Worm (Caenorhabditis elegans) whole organism, late embryonic: ENCODE results near the gene str-86.

Experiments used
- C08G9.2 ChIP-seq: sonication (generic microtip); optimal IDR thresholded peaks from 2 replicates; lab custom pipeline; 2016; ENCODE audit warnings: mild to moderate bottlenecking, missing genetic modification characterization, moderate library complexity, missing compliant biosample characterization
- C38D4.7 ChIP-seq: fragments of 200-800 bp; sonication (Bioruptor generic); optimal IDR thresholded peaks from 2 replicates; lab custom pipeline; 2018; ENCODE audit warnings: mild to moderate bottlenecking, missing genetic modification characterization, moderate library complexity, missing compliant biosample characterization
- T23F11.4 ChIP-seq: fragments of 200-800 bp; sonication (Bioruptor generic); optimal IDR thresholded peaks from 2 replicates; lab custom pipeline; 2018; ENCODE audit warnings: mild to moderate bottlenecking, missing genetic modification characterization, missing compliant biosample characterization
- ama-1 ChIP-seq: fragments of 150-350 bp; optimal IDR thresholded peaks from 2 replicates; lab custom pipeline; 2014
- ceh-14 ChIP-seq: sonication (generic microtip); optimal IDR thresholded peaks from 2 replicates; lab custom pipeline; 2016; ENCODE audit warnings: missing genotype, missing genetic modification characterization, missing compliant biosample characterization
- ceh-19 ChIP-seq: fragments of 200-800 bp; sonication (Bioruptor generic); optimal IDR thresholded peaks from 2 replicates; lab custom pipeline; 2018; ENCODE audit warnings: mild to moderate bottlenecking, missing genetic modification characterization, missing compliant biosample characterization
- ceh-2 ChIP-seq: sonication (generic microtip); optimal IDR thresholded peaks from 2 replicates; lab custom pipeline; 2016; ENCODE audit warnings: missing genotype, missing genetic modification characterization, missing compliant biosample characterization
- ceh-22 ChIP-seq: sonication (generic microtip); optimal IDR thresholded peaks from 2 replicates; lab custom pipeline; 2017; ENCODE audit warnings: missing biosample characterization, missing genetic modification characterization
- ceh-24 ChIP-seq: sonication (generic microtip); optimal IDR thresholded peaks from 2 replicates; lab custom pipeline; 2016; ENCODE audit warnings: mild to moderate bottlenecking, missing genetic modification characterization, missing compliant biosample characterization
- ceh-45 ChIP-seq: fragments of 200-800 bp; sonication (Bioruptor generic); IDR thresholded peaks from 2 replicates; pipeline ENCODE4 v1.3.6; 2022; ENCODE audit warnings: missing genetic modification reagents, missing genetic modification characterization, missing compliant biosample characterization
- ceh-48 ChIP-seq: sonication (generic microtip); optimal IDR thresholded peaks from 2 replicates; lab custom pipeline; 2016; ENCODE audit warnings: missing genetic modification characterization, inconsistent platforms, missing compliant biosample characterization
- ceh-9 ChIP-seq: sonication (generic microtip); optimal IDR thresholded peaks from 2 replicates; lab custom pipeline; 2016; ENCODE audit warnings: mild to moderate bottlenecking, missing genetic modification characterization, inconsistent platforms, missing compliant biosample characterization
- che-1 ChIP-seq: sonication (generic microtip); optimal IDR thresholded peaks from 2 replicates; lab custom pipeline; 2016; ENCODE audit warnings: mild to moderate bottlenecking, missing genetic modification characterization, missing compliant biosample characterization
- dmd-4 ChIP-seq: sonication (generic microtip); optimal IDR thresholded peaks from 2 replicates; lab custom pipeline; 2016; ENCODE audit warnings: borderline replicate concordance, missing genetic modification characterization, missing compliant biosample characterization
- elt-2 ChIP-seq: sonication (generic microtip); optimal IDR thresholded peaks from 2 replicates; lab custom pipeline; 2016; ENCODE audit warnings: missing genetic modification reagents, missing genetic modification characterization, missing compliant biosample characterization
- elt-4 ChIP-seq: sonication (generic microtip); optimal IDR thresholded peaks from 2 replicates; lab custom pipeline; 2016; ENCODE audit warnings: missing genetic modification characterization, missing compliant biosample characterization
- eyg-1 ChIP-seq: sonication (generic microtip); optimal IDR thresholded peaks from 2 replicates; lab custom pipeline; 2016; ENCODE audit warnings: missing genotype, missing genetic modification characterization, missing compliant biosample characterization
- fkh-6 ChIP-seq: sonication (generic microtip); optimal IDR thresholded peaks from 2 replicates; lab custom pipeline; 2016; ENCODE audit warnings: missing genetic modification characterization, missing compliant biosample characterization
- hlh-13 ChIP-seq: fragments of 200-800 bp; sonication (Bioruptor generic); optimal IDR thresholded peaks from 2 replicates; lab custom pipeline; 2018; ENCODE audit warnings: mild to moderate bottlenecking, missing genetic modification characterization, missing compliant biosample characterization
- hlh-15 ChIP-seq: sonication (generic microtip); optimal IDR thresholded peaks from 2 replicates; lab custom pipeline; 2016; ENCODE audit warnings: missing genetic modification characterization, missing compliant biosample characterization
- hlh-6 ChIP-seq: sonication (generic microtip); optimal IDR thresholded peaks from 2 replicates; lab custom pipeline; 2016; ENCODE audit warnings: missing genotype, missing genetic modification characterization, missing compliant biosample characterization
- hlh-8 ChIP-seq: sonication (generic microtip); optimal IDR thresholded peaks from 2 replicates; lab custom pipeline; 2016; ENCODE audit warnings: missing genotype, missing genetic modification characterization, missing compliant biosample characterization
- mec-3 ChIP-seq: sonication (generic microtip); optimal IDR thresholded peaks from 2 replicates; lab custom pipeline; 2016; ENCODE audit warnings: borderline replicate concordance, missing genetic modification characterization, missing compliant biosample characterization
- nhr-11 ChIP-seq: fragments of 150-350 bp; optimal IDR thresholded peaks from 2 replicates; lab custom pipeline; 2014; ENCODE audit warnings: missing biosample characterization, missing genetic modification characterization
- npax-4 ChIP-seq: sonication (generic microtip); optimal IDR thresholded peaks from 2 replicates; lab custom pipeline; 2016; ENCODE audit warnings: missing genetic modification characterization, missing compliant biosample characterization
- pax-1 ChIP-seq: fragments of 150-350 bp; optimal IDR thresholded peaks from 2 replicates; lab custom pipeline; 2014; ENCODE audit warnings: missing biosample characterization, missing genetic modification characterization
- pha-2 ChIP-seq: sonication (generic microtip); optimal IDR thresholded peaks from 2 replicates; lab custom pipeline; 2017; ENCODE audit warnings: mild to moderate bottlenecking, missing genetic modification characterization, missing compliant biosample characterization
- pha-4 ChIP-seq: fragments of 150-350 bp; optimal IDR thresholded peaks from 2 replicates; lab custom pipeline; 2018; ENCODE audit warnings: missing biosample characterization, missing genetic modification reagents, missing genetic modification characterization
- pqm-1 ChIP-seq: sonication (generic microtip); optimal IDR thresholded peaks from 2 replicates; lab custom pipeline; 2016; ENCODE audit warnings: missing genetic modification characterization, missing compliant biosample characterization
- rnt-1 ChIP-seq: sonication (generic microtip); optimal IDR thresholded peaks from 2 replicates; lab custom pipeline; 2016; ENCODE audit warnings: missing genetic modification characterization, missing compliant biosample characterization
- sdc-2 ChIP-seq: sonication (generic microtip); optimal IDR thresholded peaks from 2 replicates; lab custom pipeline; 2016; ENCODE audit warnings: missing genotype, missing genetic modification characterization, missing compliant biosample characterization
- sox-2 ChIP-seq: fragments of 200-800 bp; sonication (Bioruptor generic); IDR thresholded peaks from 2 replicates; pipeline ENCODE4 v1.3.6; 2022; ENCODE audit warnings: missing genetic modification reagents, missing genetic modification characterization, missing compliant biosample characterization
- sox-4 ChIP-seq: sonication (generic microtip); optimal IDR thresholded peaks from 2 replicates; lab custom pipeline; 2017; ENCODE audit warnings: mild to moderate bottlenecking, missing genetic modification characterization, inconsistent platforms, missing compliant biosample characterization
- syd-9 ChIP-seq: sonication (generic microtip); optimal IDR thresholded peaks from 2 replicates; lab custom pipeline; 2016; ENCODE audit warnings: mild to moderate bottlenecking, missing genetic modification characterization, moderate library complexity, missing compliant biosample characterization
- tbx-2 ChIP-seq: sonication (generic microtip); optimal IDR thresholded peaks from 2 replicates; lab custom pipeline; 2016; ENCODE audit warnings: missing genetic modification characterization, missing compliant biosample characterization
- tbx-7 ChIP-seq: sonication (generic microtip); optimal IDR thresholded peaks from 2 replicates; lab custom pipeline; 2016; ENCODE audit warnings: missing genotype, missing genetic modification characterization, missing compliant biosample characterization
- unc-3 ChIP-seq, 2 experiments: fragments of 200-800 bp in 1 of 2; sonication (Bioruptor generic) in 1 of 2; sonication (generic microtip) in 1 of 2; conservative IDR thresholded peaks in 1 of 2; optimal IDR thresholded peaks in 1 of 2; 2 replicates each; pipeline versions ENCODE4 v1.3.6 to Lab custom; 2016 to 2022; ENCODE audit warnings: missing compliant biosample characterization in 2 of 2, missing genetic modification characterization in 2 of 2, missing genetic modification reagents in 1 of 2
- unc-55 ChIP-seq: sonication (generic microtip); optimal IDR thresholded peaks from 2 replicates; lab custom pipeline; 2017; ENCODE audit warnings: missing biosample characterization, missing genetic modification reagents, missing genetic modification characterization
- ztf-16 ChIP-seq: sonication (generic microtip); optimal IDR thresholded peaks from 2 replicates; lab custom pipeline; 2017; ENCODE audit warnings: missing genetic modification characterization, missing compliant biosample characterization

Gene str-86

DNA sequence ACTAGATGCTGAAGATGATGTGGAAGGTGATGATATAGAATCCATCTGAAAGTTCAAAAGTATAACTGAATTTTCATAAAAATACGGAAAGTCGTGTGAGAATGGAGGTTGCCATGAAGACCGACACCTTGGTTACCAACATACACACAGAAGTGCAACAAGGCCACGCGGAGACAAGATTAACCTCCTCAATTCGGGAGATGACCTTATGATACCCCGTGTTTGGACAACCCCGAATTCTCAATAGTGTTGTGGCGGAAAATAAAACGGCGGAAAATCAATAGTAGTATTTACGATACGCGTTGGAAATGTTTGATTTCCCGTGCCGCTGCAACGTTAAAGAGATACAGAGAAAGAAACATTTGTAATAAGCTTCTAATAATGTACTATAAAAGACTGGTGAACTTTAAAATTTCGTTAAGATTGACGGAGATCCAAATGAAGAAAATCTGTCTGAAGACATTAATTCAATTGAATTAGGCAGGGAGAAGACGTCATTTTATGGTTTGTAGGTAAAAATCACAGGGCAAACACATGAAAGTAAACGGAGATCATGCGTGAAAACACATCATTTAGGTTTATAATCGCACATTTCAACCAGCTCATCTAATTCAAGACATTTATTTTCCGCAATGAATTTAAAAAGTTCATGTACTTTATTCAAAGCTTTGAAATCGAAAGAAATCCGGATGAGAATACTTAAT lies 19.3 kb downstream of the str-86 start, which contains the start of gene nhr-44:
TSS of gene nhr-44 (minus strand) at position 51 of the 704 bp plus-strand sequence.
- TF ChIP-seq pax-1 (tag; lab: Kevin White, UChicago) = peak; percentile 53
- TF ChIP-seq nhr-11 = no peak

DNA sequence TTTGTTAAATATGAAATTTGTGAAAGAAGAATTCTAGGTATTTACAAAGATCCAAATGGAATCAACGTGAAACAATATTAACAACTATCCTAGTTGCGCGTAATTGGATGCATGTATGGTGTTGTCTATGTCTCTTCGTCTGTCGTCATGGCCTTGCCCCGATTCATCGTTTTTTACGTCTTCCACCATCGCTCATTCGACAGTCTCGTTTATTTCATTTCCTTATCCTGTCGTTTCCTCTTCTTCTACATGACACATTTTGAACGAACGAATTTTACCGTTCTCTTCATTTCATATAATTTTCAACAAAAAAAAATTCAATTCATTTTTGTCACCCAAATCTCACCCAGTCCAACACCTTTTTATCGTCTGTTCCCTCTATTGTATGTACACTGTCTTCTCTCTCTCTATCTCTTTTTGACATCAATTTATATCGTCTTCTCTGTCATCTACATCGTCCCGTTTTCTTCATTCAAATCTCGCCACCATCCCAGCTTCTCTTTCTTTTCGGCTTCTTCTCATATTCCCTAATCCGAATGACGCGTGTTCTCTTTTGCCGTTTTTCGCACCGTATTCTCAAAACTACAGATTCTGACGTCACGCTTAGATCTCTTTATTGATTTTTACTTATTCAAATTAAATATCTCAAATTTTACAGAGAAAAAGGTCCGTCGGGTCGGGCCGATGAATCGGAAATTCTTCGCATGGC lies 27.0 kb downstream of the str-86 start, which contains the start of gene ttc-17:
TSS of gene ttc-17 (plus strand) at position 659 of the 709 bp plus-strand sequence.
- TF ChIP-seq pqm-1 (no peak), ceh-9 (tag; lab: Kevin White, UChicago) (no peak), tbx-7 (tag; lab: Kevin White, UChicago) (no peak), ztf-16 (tag; lab: Kevin White, UChicago) (no peak), ama-1 (no peak), hlh-13 (no peak), nhr-11 (no peak), pha-2 (no peak), elt-2 (no peak), hlh-15 (tag; lab: Kevin White, UChicago) (no peak)
- TF ChIP-seq, all 69 proteins: peak for 0

DNA sequence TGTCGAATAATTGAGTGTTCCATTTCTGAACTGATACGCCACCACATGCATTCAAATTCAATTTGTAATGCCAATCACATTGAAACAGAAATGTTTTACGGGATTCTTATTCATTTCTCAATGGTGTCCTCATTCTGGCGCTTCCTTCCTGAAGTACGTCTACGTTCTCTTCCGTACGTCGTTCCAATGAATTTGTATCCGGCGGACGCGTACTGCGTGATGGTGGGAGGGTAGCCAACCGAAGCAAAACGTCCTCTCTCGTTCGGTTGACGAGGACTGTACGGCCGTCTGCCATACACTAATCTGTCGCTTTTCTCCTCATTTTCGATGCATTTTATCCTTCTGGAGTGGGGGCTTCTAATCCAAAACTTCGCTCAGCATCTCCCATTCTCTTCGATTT lies 33.6 kb downstream of the str-86 start:
- TF ChIP-seq C38D4.7 (GFP tag; lab: Kevin White, UChicago) (no peak), ceh-19 (GFP tag; lab: Kevin White, UChicago) (no peak), ceh-22 (tag; lab: Kevin White, UChicago) (no peak), elt-4 (no peak), che-1 (tag; lab: Kevin White, UChicago) (no peak), elt-2 (no peak), eyg-1 (tag; lab: Kevin White, UChicago) (no peak), sox-4 (tag; lab: Kevin White, UChicago) (no peak), rnt-1 (tag; lab: Kevin White, UChicago) (no peak), ceh-2 (no peak), fkh-6 (tag; lab: Kevin White, UChicago) (no peak), mec-3 (no peak), sdc-2 (no peak), syd-9 (tag; lab: Kevin White, UChicago) (no peak), ceh-14 (no peak), dmd-4 (no peak), hlh-8 (tag; lab: Kevin White, UChicago) (no peak)
- TF ChIP-seq, all 69 proteins: peak for 0

DNA sequence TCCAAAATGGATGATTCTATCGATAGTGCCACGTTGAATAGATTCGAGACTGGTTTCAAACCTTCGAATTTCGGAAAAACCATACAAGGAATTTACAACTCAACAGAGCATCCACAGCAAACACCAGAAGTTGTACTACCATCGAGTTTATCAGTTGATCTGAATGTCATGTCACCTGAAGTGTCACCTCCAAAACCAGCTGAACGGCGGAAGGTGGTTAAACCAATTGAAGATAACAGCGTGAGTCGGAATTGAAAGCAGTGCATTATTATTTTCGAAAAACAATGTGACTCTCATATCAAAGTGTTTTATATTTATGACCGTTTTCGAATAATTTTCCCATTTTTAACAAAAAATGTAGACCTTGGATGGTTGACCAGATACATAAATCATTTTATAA lies 34.5 kb downstream of the str-86 start:
- TF ChIP-seq T23F11.4 (GFP tag; lab: Kevin White, UChicago) (no peak), pha-4 (no peak), mec-3 (no peak), hlh-6 (tag; lab: Kevin White, UChicago) (no peak), tbx-2 (no peak), unc-55 (GFP tag; lab: Kevin White, UChicago) (no peak), hlh-15 (tag; lab: Kevin White, UChicago) (no peak), hlh-13 (no peak), ceh-45 (GFP tag; lab: Robert Waterston, UW) (no peak), unc-3 (GFP tag; conservative IDR thresholded peaks at IDR 0.05; lab: Robert Waterston, UW) (no peak), unc-3 (tag; optimal IDR thresholded peaks at IDR 0.05; lab: Kevin White, UChicago) (no peak), ceh-24 (tag; lab: Kevin White, UChicago) (no peak), sox-2 (no peak), ceh-48 (tag; lab: Kevin White, UChicago) (no peak), eyg-1 (tag; lab: Kevin White, UChicago) (no peak), che-1 (tag; lab: Kevin White, UChicago) (no peak), C08G9.2 (tag; lab: Kevin White, UChicago) (no peak), npax-4 (tag; lab: Kevin White, UChicago) (no peak)
- TF ChIP-seq, all 69 proteins: peak for 0
